Fruit fly (Drosophila melanogaster): Measurements from ENCODE around the gene Prx6a.

Prx6a gene

dm6 chr2L:2869008-2869702, 8.9 kb downstream of the Prx6a start, which contains the start of gene CG8813:
CG8813 (plus strand) TSS chr2L:2869652.
- no peak for TF ChIP-seq pad (GFP tag; optimal IDR thresholded peaks at IDR 0.05)
- no peak for TF ChIP-seq cnc (optimal IDR thresholded peaks at IDR 0.05)
- TF ChIP-seq Crg-1 (GFP tag; optimal IDR thresholded peaks at IDR 0.05) = no peak
- no peak for TF ChIP-seq toe (GFP tag; optimal IDR thresholded peaks at IDR 0.05)
- no peak for TF ChIP-seq CG7101 (tag; optimal IDR thresholded peaks at IDR 0.05)
- TF ChIP-seq Mnt (GFP tag; optimal IDR thresholded peaks at IDR 0.05) = no peak
- TF ChIP-seq bab1 (GFP tag; optimal IDR thresholded peaks at IDR 0.05) = no peak
- TF ChIP-seq CG11617 (GFP tag; optimal IDR thresholded peaks at IDR 0.05) = no peak
- TF ChIP-seq CG33017 (tag; optimal IDR thresholded peaks at IDR 0.05) = no peak
- TF ChIP-seq tj (GFP tag; optimal IDR thresholded peaks at IDR 0.05) = no peak
- no peak for TF ChIP-seq CG14711 (tag; optimal IDR thresholded peaks at IDR 0.05)
- no peak for TF ChIP-seq CG7045 (GFP tag; optimal IDR thresholded peaks at IDR 0.05)
- no peak for TF ChIP-seq kay (GFP tag; ENCODE audit: borderline replicate concordance)
- TF ChIP-seq ovo (GFP tag; optimal IDR thresholded peaks at IDR 0.05) = no peak
- TF ChIP-seq CG12768 (GFP tag; optimal IDR thresholded peaks at IDR 0.05) = no peak

- TF ChIP-seq toe (GFP tag; optimal IDR thresholded peaks at IDR 0.05) (no peak), CG14711 (tag; optimal IDR thresholded peaks at IDR 0.05) (no peak), Hr96 (GFP tag; optimal IDR thresholded peaks at IDR 0.05) (peak; percentile 52), CG7101 (tag; optimal IDR thresholded peaks at IDR 0.05) (no peak), CG33017 (tag; optimal IDR thresholded peaks at IDR 0.05) (peak; percentile 23), Crg-1 (GFP tag; optimal IDR thresholded peaks at IDR 0.05) (no peak), CG5204 (GFP tag; optimal IDR thresholded peaks at IDR 0.05) (no peak), cnc (optimal IDR thresholded peaks at IDR 0.05) (no peak), CG1620 (GFP tag; optimal IDR thresholded peaks at IDR 0.05) (no peak), cic (GFP tag; optimal IDR thresholded peaks at IDR 0.05) (peak; percentile 77), pad (GFP tag; optimal IDR thresholded peaks at IDR 0.05) (no peak), ovo (GFP tag; optimal IDR thresholded peaks at IDR 0.05) (no peak), CG12768 (GFP tag; optimal IDR thresholded peaks at IDR 0.05) (no peak), bab1 (GFP tag; optimal IDR thresholded peaks at IDR 0.05) (no peak), Mnt (GFP tag; optimal IDR thresholded peaks at IDR 0.05) (no peak), kay (GFP tag; ENCODE audit: borderline replicate concordance) (peak; percentile 81), Clk (GFP tag; optimal IDR thresholded peaks at IDR 0.05) (no peak), CG11617 (GFP tag; optimal IDR thresholded peaks at IDR 0.05) (no peak), CG7045 (GFP tag; optimal IDR thresholded peaks at IDR 0.05) (no peak), tj (GFP tag; optimal IDR thresholded peaks at IDR 0.05) (no peak)
Observed at dm6 chr2L:2865560-2866309, 12.3 kb downstream of the Prx6a start.

- TF ChIP-seq CG7045 (GFP tag; optimal IDR thresholded peaks at IDR 0.05) (peak; percentile 8), CG12768 (GFP tag; optimal IDR thresholded peaks at IDR 0.05) (peak; percentile 68), kay (GFP tag; ENCODE audit: borderline replicate concordance) (peak; percentile 23), CG1620 (GFP tag; optimal IDR thresholded peaks at IDR 0.05) (no peak), CG7101 (tag; optimal IDR thresholded peaks at IDR 0.05) (peak; percentile 11), cnc (optimal IDR thresholded peaks at IDR 0.05) (no peak)
Observed at dm6 chr2L:2864601-2865000, 13.4 kb downstream of the Prx6a start.

- TF ChIP-seq toe (GFP tag; optimal IDR thresholded peaks at IDR 0.05) (no peak), CG12768 (GFP tag; optimal IDR thresholded peaks at IDR 0.05) (no peak), CG5204 (GFP tag; optimal IDR thresholded peaks at IDR 0.05) (no peak), cnc (optimal IDR thresholded peaks at IDR 0.05) (no peak), CG11617 (GFP tag; optimal IDR thresholded peaks at IDR 0.05) (no peak), ovo (GFP tag; optimal IDR thresholded peaks at IDR 0.05) (no peak), cic (GFP tag; optimal IDR thresholded peaks at IDR 0.05) (no peak), Crg-1 (GFP tag; optimal IDR thresholded peaks at IDR 0.05) (no peak), Mnt (GFP tag; optimal IDR thresholded peaks at IDR 0.05) (no peak), CG33017 (tag; optimal IDR thresholded peaks at IDR 0.05) (no peak), CG14711 (tag; optimal IDR thresholded peaks at IDR 0.05) (no peak), tj (GFP tag; optimal IDR thresholded peaks at IDR 0.05) (no peak), Hr96 (GFP tag; optimal IDR thresholded peaks at IDR 0.05) (no peak), pad (GFP tag; optimal IDR thresholded peaks at IDR 0.05) (no peak), kay (GFP tag; ENCODE audit: borderline replicate concordance) (no peak)
Observed at dm6 chr2L:2862621-2862962, 15.4 kb downstream of the Prx6a start.

- no peak for TF ChIP-seq CG5204 (GFP tag; optimal IDR thresholded peaks at IDR 0.05)
- TF ChIP-seq Hr96 (GFP tag; optimal IDR thresholded peaks at IDR 0.05) = no peak
- no peak for TF ChIP-seq ovo (GFP tag; optimal IDR thresholded peaks at IDR 0.05)
- peak; percentile 43 for TF ChIP-seq Mnt (GFP tag; optimal IDR thresholded peaks at IDR 0.05)
- TF ChIP-seq cic (GFP tag; optimal IDR thresholded peaks at IDR 0.05) = peak; percentile 49
- TF ChIP-seq CG1620 (GFP tag; optimal IDR thresholded peaks at IDR 0.05) = no peak
- TF ChIP-seq CG12768 (GFP tag; optimal IDR thresholded peaks at IDR 0.05) = no peak
- no peak for TF ChIP-seq pad (GFP tag; optimal IDR thresholded peaks at IDR 0.05)
- peak; percentile 9 for TF ChIP-seq bab1 (GFP tag; optimal IDR thresholded peaks at IDR 0.05)
- no peak for TF ChIP-seq toe (GFP tag; optimal IDR thresholded peaks at IDR 0.05)
- TF ChIP-seq CG7045 (GFP tag; optimal IDR thresholded peaks at IDR 0.05) = no peak
- TF ChIP-seq tj (GFP tag; optimal IDR thresholded peaks at IDR 0.05) = peak; percentile 70
- no peak for TF ChIP-seq Clk (GFP tag; optimal IDR thresholded peaks at IDR 0.05)
- no peak for TF ChIP-seq Crg-1 (GFP tag; optimal IDR thresholded peaks at IDR 0.05)
- TF ChIP-seq CG7101 (tag; optimal IDR thresholded peaks at IDR 0.05) = no peak
- TF ChIP-seq CG11617 (GFP tag; optimal IDR thresholded peaks at IDR 0.05) = no peak
- TF ChIP-seq CG33017 (tag; optimal IDR thresholded peaks at IDR 0.05) = peak; percentile 3
- no peak for TF ChIP-seq cnc (optimal IDR thresholded peaks at IDR 0.05)
- TF ChIP-seq CG14711 (tag; optimal IDR thresholded peaks at IDR 0.05) = no peak
- TF ChIP-seq kay (GFP tag; ENCODE audit: borderline replicate concordance) = peak; percentile 30
Observed at dm6 chr2L:2861885-2862620, 16.0 kb downstream of the Prx6a start.
